Fruit fly (Drosophila melanogaster) whole organism, prepupa: ENCODE results near the gene CG46523.

Experiments used
- Blimp-1 ChIP-seq: fragments of 200-800 bp; sonication (Bioruptor generic); optimal IDR thresholded peaks from 3 replicates; lab custom pipeline; 2017; ENCODE audit warnings: missing biosample characterization, missing genetic modification characterization, mild to moderate bottlenecking, moderate library complexity, missing genetic modification reagents
- CG10631 ChIP-seq: fragments of 200-800 bp; sonication (Bioruptor generic); optimal IDR thresholded peaks from 2 replicates; lab custom pipeline; 2016; ENCODE audit warnings: missing biosample characterization, missing genetic modification characterization
- CG15336 ChIP-seq: fragments of 200-800 bp; sonication (Bioruptor generic); IDR thresholded peaks from 2 replicates; pipeline ENCODE4 v1.3.6; 2022; ENCODE audit warnings: missing biosample characterization, missing genetic modification characterization
- CG16779 ChIP-seq: fragments of 200-800 bp; sonication (Bioruptor generic); optimal IDR thresholded peaks from 3 replicates; lab custom pipeline; 2017; ENCODE audit warnings: missing biosample characterization, mild to moderate bottlenecking, missing genetic modification characterization
- CG4318 ChIP-seq: fragments of 200-800 bp; sonication (Bioruptor generic); optimal IDR thresholded peaks from 3 replicates; lab custom pipeline; 2017; ENCODE audit warnings: missing biosample characterization, mild to moderate bottlenecking, missing genetic modification characterization
- CG6163 ChIP-seq: fragments of 200-800 bp; sonication (Bioruptor generic); IDR thresholded peaks from 3 replicates; pipeline ENCODE4 v1.3.6; 2022; ENCODE audit warnings: missing biosample characterization, missing genetic modification characterization
- CG6276 ChIP-seq: fragments of 200-800 bp; sonication (Bioruptor generic); optimal IDR thresholded peaks from 2 replicates; lab custom pipeline; 2017; ENCODE audit warnings: missing biosample characterization, mild to moderate bottlenecking, missing genetic modification characterization
- CG6792 ChIP-seq: fragments of 200-800 bp; sonication (Bioruptor generic); optimal IDR thresholded peaks from 3 replicates; lab custom pipeline; 2016; ENCODE audit warnings: missing biosample characterization, missing genetic modification characterization
- CG6808 ChIP-seq: fragments of 200-800 bp; sonication (Bioruptor generic); optimal IDR thresholded peaks from 3 replicates; lab custom pipeline; 2017; ENCODE audit warnings: missing biosample characterization, missing genetic modification characterization, mild to moderate bottlenecking, moderate library complexity, missing genetic modification reagents
- CG6854 ChIP-seq: fragments of 200-800 bp; sonication (Bioruptor generic); optimal IDR thresholded peaks from 2 replicates; lab custom pipeline; 2017; ENCODE audit warnings: missing biosample characterization, mild to moderate bottlenecking, missing genetic modification characterization
- CG7368 ChIP-seq: fragments of 200-800 bp; sonication (Bioruptor generic); optimal IDR thresholded peaks from 3 replicates; lab custom pipeline; 2016; ENCODE audit warnings: missing biosample characterization, missing genetic modification characterization
- CG8119 ChIP-seq: fragments of 200-800 bp; sonication (Bioruptor generic); IDR thresholded peaks from 3 replicates; pipeline ENCODE4 v1.3.6; 2022; ENCODE audit warnings: missing biosample characterization, missing genetic modification characterization
- CG8632 ChIP-seq: fragments of 200-800 bp; sonication (Bioruptor generic); optimal IDR thresholded peaks from 3 replicates; lab custom pipeline; 2016; ENCODE audit warnings: missing biosample characterization, missing genetic modification characterization
- CG9139 ChIP-seq: fragments of 200-800 bp; sonication (Bioruptor generic); optimal IDR thresholded peaks from 3 replicates; lab custom pipeline; 2017; ENCODE audit warnings: missing biosample characterization, mild to moderate bottlenecking, missing genetic modification characterization
- Eip75B ChIP-seq: fragments of 200-800 bp; sonication (Bioruptor generic); optimal IDR thresholded peaks from 3 replicates; lab custom pipeline; 2016; ENCODE audit warnings: missing biosample characterization, missing genetic modification characterization
- Eip93F ChIP-seq: fragments of 200-800 bp; sonication (Bioruptor generic); optimal IDR thresholded peaks from 2 replicates; lab custom pipeline; 2016; ENCODE audit warnings: missing biosample characterization, mild to moderate bottlenecking, missing genetic modification characterization
- Ets96B ChIP-seq: fragments of 200-800 bp; optimal IDR thresholded peaks from 2 replicates; lab custom pipeline; 2019; ENCODE audit warnings: missing biosample characterization, mild to moderate bottlenecking, missing genetic modification characterization, moderate library complexity
- Hr39 ChIP-seq: fragments of 200-800 bp; sonication (Bioruptor generic); optimal IDR thresholded peaks from 2 replicates; lab custom pipeline; 2016; ENCODE audit warnings: missing biosample characterization, missing genetic modification characterization
- Hr4 ChIP-seq: fragments of 200-800 bp; sonication (Bioruptor generic); optimal IDR thresholded peaks from 3 replicates; lab custom pipeline; 2016; ENCODE audit warnings: missing biosample characterization, missing genetic modification characterization
- OdsH ChIP-seq: fragments of 200-800 bp; sonication (Bioruptor generic); optimal IDR thresholded peaks from 3 replicates; lab custom pipeline; 2016; ENCODE audit warnings: missing biosample characterization, missing genetic modification characterization
- Sox14 ChIP-seq: fragments of 200-800 bp; sonication (Bioruptor generic); optimal IDR thresholded peaks from 3 replicates; lab custom pipeline; 2016; ENCODE audit warnings: missing biosample characterization, missing genetic modification characterization
- acj6 ChIP-seq: fragments of 200-800 bp; sonication (Bioruptor generic); optimal IDR thresholded peaks from 3 replicates; lab custom pipeline; 2016; ENCODE audit warnings: missing biosample characterization, missing genetic modification characterization
- cyc ChIP-seq: fragments of 200-800 bp; sonication (Bioruptor generic); optimal IDR thresholded peaks from 3 replicates; lab custom pipeline; 2016; ENCODE audit warnings: missing biosample characterization, missing genetic modification characterization
- dsx ChIP-seq: fragments of 200-800 bp; optimal IDR thresholded peaks from 3 replicates; lab custom pipeline; 2019; ENCODE audit warnings: missing biosample characterization, mild to moderate bottlenecking, missing genetic modification characterization, moderate library complexity; ENCODE audit not compliant: poor library complexity, severe bottlenecking
- eg ChIP-seq: fragments of 200-800 bp; sonication (Bioruptor generic); IDR thresholded peaks from 3 replicates; pipeline ENCODE4 v1.3.6; 2022; ENCODE audit warnings: missing biosample characterization, missing genetic modification characterization
- esn ChIP-seq: fragments of 200-800 bp; sonication (Bioruptor generic); optimal IDR thresholded peaks from 2 replicates; lab custom pipeline; 2016; ENCODE audit warnings: missing biosample characterization, mild to moderate bottlenecking, missing genetic modification characterization, moderate library complexity
- fd85E ChIP-seq: fragments of 200-800 bp; sonication (Bioruptor generic); optimal IDR thresholded peaks from 3 replicates; lab custom pipeline; 2016; ENCODE audit warnings: missing biosample characterization, missing genetic modification characterization
- fkh ChIP-seq: fragments of 200-800 bp; sonication (Bioruptor generic); optimal IDR thresholded peaks from 3 replicates; lab custom pipeline; 2017; ENCODE audit warnings: missing biosample characterization, mild to moderate bottlenecking, missing genetic modification characterization, moderate library complexity
- lz ChIP-seq: fragments of 200-800 bp; sonication (Bioruptor generic); optimal IDR thresholded peaks from 3 replicates; lab custom pipeline; 2016; ENCODE audit warnings: missing biosample characterization, missing genetic modification characterization
- net ChIP-seq: fragments of 200-800 bp; sonication (Bioruptor generic); optimal IDR thresholded peaks from 3 replicates; lab custom pipeline; 2016; ENCODE audit warnings: missing biosample characterization, missing genetic modification characterization
- spab ChIP-seq: fragments of 200-800 bp; sonication (Bioruptor generic); optimal IDR thresholded peaks from 2 replicates; lab custom pipeline; 2017; ENCODE audit warnings: missing biosample characterization, mild to moderate bottlenecking, missing genetic modification characterization, missing genetic modification reagents
- ss ChIP-seq, 2 experiments: fragments of 200-800 bp; sonication (Bioruptor generic); optimal IDR thresholded peaks; 2 replicates in 1 of 2; 3 replicates in 1 of 2; lab custom pipeline; 2017 to 2018; ENCODE audit warnings: mild to moderate bottlenecking in 2 of 2, missing biosample characterization in 2 of 2, missing genetic modification characterization in 2 of 2, moderate library complexity in 1 of 2
- topi ChIP-seq: fragments of 200-800 bp; sonication (Bioruptor generic); optimal IDR thresholded peaks from 3 replicates; lab custom pipeline; 2016; ENCODE audit warnings: missing biosample characterization, missing genetic modification characterization
- vri ChIP-seq: fragments of 200-800 bp; sonication (Bioruptor generic); optimal IDR thresholded peaks from 3 replicates; lab custom pipeline; 2016; ENCODE audit warnings: missing biosample characterization, mild to moderate bottlenecking, missing genetic modification characterization

Gene CG46523

DNA sequence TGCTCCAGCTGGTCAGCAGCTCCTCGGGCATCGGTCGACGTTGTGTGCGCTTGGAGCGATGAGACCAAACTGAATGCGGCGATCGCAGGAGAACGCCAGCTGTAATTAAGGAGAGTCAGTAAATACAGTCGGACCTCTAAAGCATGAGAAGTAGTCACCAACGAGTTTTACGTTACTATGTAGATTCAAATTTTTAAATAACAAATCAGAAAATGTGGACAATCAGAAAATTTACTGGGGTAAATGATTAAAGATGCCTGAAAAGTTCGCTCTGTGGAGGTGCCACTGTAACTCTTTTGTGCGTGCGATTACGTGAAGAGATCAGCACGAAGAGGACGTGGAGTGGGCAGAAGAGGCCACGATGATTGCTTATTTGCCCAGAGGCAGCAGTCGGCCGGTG is 24.1 kb upstream of the CG46523 start, which contains the start of gene SCOT (continued):
- peak; percentile 88 for TF ChIP-seq spab (GFP tag; lab: Kevin White, UChicago)
- TF ChIP-seq dsx: peak; percentile 87
- peak; percentile 90 for TF ChIP-seq CG8632 (GFP tag; lab: Kevin White, UChicago)
- TF ChIP-seq acj6 (GFP tag; lab: Kevin White, UChicago): peak; percentile 97
- peak; percentile 98 for TF ChIP-seq Sox14 (GFP tag; lab: Kevin White, UChicago)
- peak; percentile 87 for TF ChIP-seq topi
- TF ChIP-seq vri (GFP tag; lab: Kevin White, UChicago): peak; percentile 87
- peak; percentile 98 for TF ChIP-seq eg (GFP tag; lab: Robert Waterston, UW)
- TF ChIP-seq ss (GFP tag; optimal IDR thresholded peaks at IDR 0.05; lab: Kevin White, UChicago): peak in 1 of 2 experiments; percentile 82
- TF ChIP-seq fkh (GFP tag; lab: Kevin White, UChicago): no peak
- no peak for TF ChIP-seq CG6854 (GFP tag; lab: Kevin White, UChicago)
- peak; percentile 95 for TF ChIP-seq CG10631
- peak; percentile 87 for TF ChIP-seq CG6808 (GFP tag; lab: Kevin White, UChicago)
- peak; percentile 93 for TF ChIP-seq CG7368 (GFP tag; lab: Kevin White, UChicago)
- peak; percentile 77 for TF ChIP-seq CG9139 (GFP tag; lab: Kevin White, UChicago)
- TF ChIP-seq OdsH (GFP tag; lab: Kevin White, UChicago): peak; percentile 97
- TF ChIP-seq CG6276 (GFP tag; lab: Kevin White, UChicago): peak; percentile 94
- peak; percentile 95 for TF ChIP-seq Hr39
- peak; percentile 90 for TF ChIP-seq CG16779 (tag; lab: Kevin White, UChicago)
- peak; percentile 94 for TF ChIP-seq CG6792

dm6 chr3L:1947463-1948126 is 8.7 kb upstream of the CG46523 start, which contains the start of the genes mu2 and Cnb:
Gene mu2, minus strand, starts transcription at chr3L:1947475.
Gene Cnb, plus strand, starts transcription at chr3L:1947565.
- no peak for TF ChIP-seq lz (GFP tag; lab: Kevin White, UChicago)
- no peak for TF ChIP-seq CG15336 (GFP tag; lab: Robert Waterston, UW)
- TF ChIP-seq Blimp-1 (GFP tag; lab: Kevin White, UChicago): peak; percentile 94
- TF ChIP-seq fd85E (GFP tag; lab: Kevin White, UChicago): no peak
- TF ChIP-seq Eip75B (GFP tag; lab: Kevin White, UChicago): no peak
- TF ChIP-seq net (GFP tag; lab: Kevin White, UChicago): no peak
- 0 out of 3 replicates have a peak, but pooled peaks have one; percentile 10 for TF ChIP-seq CG6163
- no peak for TF ChIP-seq esn (GFP tag; lab: Kevin White, UChicago)
- no peak for TF ChIP-seq spab (GFP tag; lab: Kevin White, UChicago)
- TF ChIP-seq CG8632 (GFP tag; lab: Kevin White, UChicago): no peak
- TF ChIP-seq CG4318: no peak
- TF ChIP-seq Eip93F: no peak
- no peak for TF ChIP-seq CG6808 (GFP tag; lab: Kevin White, UChicago)
- no peak for TF ChIP-seq CG8119 (GFP tag; lab: Robert Waterston, UW)
- no peak for TF ChIP-seq Hr4 (GFP tag; lab: Kevin White, UChicago)
- TF ChIP-seq Ets96B (tag; lab: Kevin White, UChicago): no peak
- no peak for TF ChIP-seq eg (GFP tag; lab: Robert Waterston, UW)

- peak; percentile 0 for TF ChIP-seq cyc (GFP tag; lab: Kevin White, UChicago)
- TF ChIP-seq CG6163: no peak
- peak; percentile 8 for TF ChIP-seq esn (GFP tag; lab: Kevin White, UChicago)
Observed at dm6 chr3L:1940843-1941418, 2.0 kb upstream of the CG46523 start, which contains the start of gene Mfap1. Gene Mfap1, plus strand, starts transcription at chr3L:1941068.
